Worm (Caenorhabditis elegans): ENCODE data around the gene fmil-1.

DNA sequence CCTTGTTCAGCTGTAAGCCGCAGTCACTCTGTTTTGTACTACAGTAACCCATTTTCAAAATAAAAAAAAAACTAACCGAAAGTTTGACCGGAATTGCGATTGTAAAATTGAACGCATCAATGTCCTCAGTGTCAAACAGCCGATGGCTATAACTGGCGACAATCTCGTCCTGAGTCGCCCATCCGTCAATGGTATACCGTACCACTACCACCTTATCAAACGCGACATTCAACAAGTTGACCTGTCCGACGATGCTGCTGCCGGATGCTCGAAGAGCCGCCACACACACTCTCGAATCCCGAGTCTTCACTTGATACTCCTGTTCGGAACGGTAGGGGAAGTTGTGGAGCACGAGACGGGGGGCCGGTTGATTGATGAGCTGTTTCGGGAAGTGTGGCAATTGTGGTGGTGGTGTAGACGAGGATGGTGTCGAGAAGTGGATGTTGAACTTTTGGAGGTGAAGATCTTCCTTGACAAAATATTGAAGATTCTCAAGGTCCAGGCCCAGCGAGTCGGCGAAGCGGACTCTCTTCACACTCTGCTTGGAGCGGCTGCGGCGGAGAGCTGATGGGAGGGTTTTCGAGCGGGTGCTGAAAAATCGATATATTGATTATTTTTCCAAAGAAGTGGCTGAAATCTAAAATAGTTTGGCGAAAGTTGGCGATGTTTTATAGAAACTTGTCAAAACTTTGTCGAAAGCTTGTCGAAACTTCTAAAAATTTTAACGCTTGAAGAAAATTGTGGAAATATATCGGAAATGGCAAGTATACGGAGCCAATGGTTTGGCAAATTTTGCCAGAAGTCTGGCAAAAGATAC is 22.0 kb downstream of the fmil-1 start:
- TF ChIP-seq nhr-76 (tag; optimal IDR thresholded peaks at IDR 0.05) (no peak), snpc-1.2 (GFP tag; IDR thresholded peaks at IDR 0.05) (no peak), lin-1 (GFP tag; IDR thresholded peaks at IDR 0.05) (no peak), saeg-2 (GFP tag; IDR thresholded peaks at IDR 0.05) (no peak), nhr-11 (tag; optimal IDR thresholded peaks at IDR 0.05) (no peak), R02D3.7 (tag; optimal IDR thresholded peaks at IDR 0.05) (no peak)
